Fruit fly (Drosophila melanogaster): ENCODE data around the gene Atac3.

DNA sequence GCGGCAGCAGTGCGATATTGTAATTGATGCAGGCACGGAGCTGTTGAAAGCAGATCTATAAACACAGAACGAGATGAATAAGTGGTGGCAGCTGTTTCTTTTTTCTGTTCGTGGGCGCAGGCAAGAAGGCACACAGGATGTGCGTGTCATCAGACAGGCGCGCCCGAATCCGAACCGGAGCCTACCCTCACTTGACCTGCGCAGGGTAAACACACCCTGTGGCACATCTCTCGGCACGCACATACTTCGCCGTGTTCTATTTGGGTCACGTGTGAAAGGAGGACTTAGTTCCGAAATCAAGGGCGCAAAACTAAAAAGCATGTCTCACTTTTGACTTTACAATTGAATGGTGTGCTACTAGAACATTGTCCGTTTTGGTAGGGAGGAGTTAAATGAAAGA lies 6.3 kb downstream of the Atac3 start:
- TF ChIP-seq insv (optimal IDR thresholded peaks at IDR 0.05) (no peak), h (optimal IDR thresholded peaks at IDR 0.05) (no peak)
